Fruit fly (Drosophila melanogaster) whole organism, prepupa: ENCODE results near the gene CG14507.

Experiments
- CG11294 ChIP-seq: fragments of 200-800 bp; sonication (Bioruptor generic); IDR thresholded peaks from 2 replicates; pipeline ENCODE4 v1.3.6; 2022; ENCODE audit warnings: missing biosample characterization, missing genetic modification characterization
- spab ChIP-seq: fragments of 200-800 bp; sonication (Bioruptor generic); optimal IDR thresholded peaks from 2 replicates; lab custom pipeline; 2017; ENCODE audit warnings: missing biosample characterization, mild to moderate bottlenecking, missing genetic modification characterization, missing genetic modification reagents
- svp ChIP-seq: fragments of 200-800 bp; sonication (Bioruptor generic); peaks from one replicate; lab custom pipeline; 2016; ENCODE audit warnings: missing biosample characterization, missing genetic modification characterization

DNA sequence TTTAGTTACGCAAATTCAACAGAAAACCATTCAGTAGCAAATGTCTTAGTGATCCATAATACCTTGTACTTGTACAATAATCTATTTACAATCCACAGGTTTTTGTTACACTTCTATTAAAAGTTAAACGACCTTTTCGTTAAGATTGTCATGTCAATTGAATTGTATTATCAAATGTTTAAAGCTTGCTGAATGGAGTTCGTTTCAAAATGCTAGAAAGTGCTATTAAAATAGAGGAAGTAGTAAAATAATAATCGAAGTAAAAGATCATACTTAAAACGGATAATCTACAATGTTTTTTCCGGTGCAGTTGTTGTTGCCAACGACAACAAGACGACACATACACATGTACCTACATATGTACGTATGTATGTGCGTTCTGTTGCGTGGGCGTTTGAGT is 9.5 kb downstream of the CG14507 start:
- TF ChIP-seq spab (GFP tag; lab: Kevin White, UChicago) (no peak), svp (GFP tag; lab: Kevin White, UChicago) (no peak), CG11294 (GFP tag; lab: Robert Waterston, UW) (no peak)
